Worm (Caenorhabditis elegans) whole organism, mixed stage, embryonic: ENCODE results near the gene acaa-2.

Experiments
- blmp-1 ChIP-seq: fragments of 150-350 bp; optimal IDR thresholded peaks from 2 replicates; lab custom pipeline; 2014; ENCODE audit warnings: missing biosample characterization, missing genetic modification characterization
- elt-3 ChIP-seq: fragments of 150-350 bp; optimal IDR thresholded peaks from 2 replicates; lab custom pipeline; 2014; ENCODE audit warnings: missing biosample characterization, missing genetic modification characterization
- ham-2 ChIP-seq: fragments of 200-800 bp; sonication (Bioruptor generic); optimal IDR thresholded peaks from 2 replicates; lab custom pipeline; 2018; ENCODE audit warnings: mild to moderate bottlenecking, missing genetic modification characterization, missing compliant biosample characterization
- lin-13 ChIP-seq: fragments of 150-350 bp; optimal IDR thresholded peaks from 2 replicates; lab custom pipeline; 2014; ENCODE audit warnings: missing biosample characterization, missing genetic modification characterization
- lsy-2 ChIP-seq: fragments of 150-350 bp; optimal IDR thresholded peaks from 2 replicates; lab custom pipeline; 2014; ENCODE audit warnings: missing biosample characterization, missing genetic modification characterization
- mls-2 ChIP-seq: sonication (generic microtip); optimal IDR thresholded peaks from 2 replicates; lab custom pipeline; 2016; ENCODE audit warnings: mild to moderate bottlenecking, missing genetic modification characterization, moderate library complexity, missing compliant biosample characterization
- nhr-237 ChIP-seq: fragments of 150-350 bp; optimal IDR thresholded peaks from 2 replicates; lab custom pipeline; 2014; ENCODE audit warnings: missing biosample characterization, missing genetic modification characterization
- pha-4 ChIP-seq: fragments of 150-350 bp; optimal IDR thresholded peaks from 2 replicates; lab custom pipeline; 2018; ENCODE audit warnings: missing biosample characterization, missing genetic modification reagents, missing genetic modification characterization
- sptf-1 ChIP-seq: sonication (generic microtip); optimal IDR thresholded peaks from 2 replicates; lab custom pipeline; 2017; ENCODE audit warnings: mild to moderate bottlenecking, missing genetic modification characterization, moderate library complexity, missing compliant biosample characterization
- unc-39 ChIP-seq: fragments of 150-350 bp; optimal IDR thresholded peaks from 2 replicates; lab custom pipeline; 2014; ENCODE audit warnings: missing biosample characterization, missing genetic modification characterization
- zip-8 ChIP-seq: fragments of 150-350 bp; optimal IDR thresholded peaks from 2 replicates; lab custom pipeline; 2014; ENCODE audit warnings: missing biosample characterization, missing genetic modification characterization

ce11 chrIII:13343562-13344139 is 1.1 kb upstream of the acaa-2 start:
- TF ChIP-seq nhr-237 (no peak), lsy-2 (tag; lab: Kevin White, UChicago) (no peak), lin-13 (no peak), zip-8 (tag; lab: Kevin White, UChicago) (no peak), pha-4 (tag; lab: Kevin White, UChicago) (no peak), mls-2 (tag; lab: Kevin White, UChicago) (no peak), sptf-1 (tag; lab: Kevin White, UChicago) (no peak), unc-39 (tag; lab: Kevin White, UChicago) (no peak), elt-3 (tag; lab: Kevin White, UChicago) (no peak), ham-2 (GFP tag; lab: Kevin White, UChicago) (no peak), blmp-1 (tag; lab: Kevin White, UChicago) (no peak)
